Worm (Caenorhabditis elegans): ENCODE measurements around the gene F07C3.3.

DNA sequence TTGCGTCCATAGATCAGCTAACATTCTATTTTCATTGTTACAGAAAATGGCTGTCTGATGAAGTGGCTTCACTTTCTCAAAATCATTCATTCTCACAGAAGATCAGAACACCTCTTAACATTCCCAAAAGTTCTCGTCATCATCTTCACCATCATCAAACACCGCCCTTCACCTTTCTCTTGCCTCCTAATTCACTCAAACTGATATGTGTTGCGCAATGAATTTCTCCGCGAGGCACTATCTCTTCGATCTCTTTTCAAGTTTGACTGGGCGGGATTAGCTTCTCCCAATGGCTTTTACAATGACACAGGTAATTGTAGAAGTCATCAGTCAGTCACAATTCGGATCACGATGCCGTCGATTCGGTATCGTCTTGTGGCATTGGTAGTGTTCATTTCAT is 10.6 kb downstream of the F07C3.3 start, which contains the start of gene grd-6:
- no peak for TF ChIP-seq ztf-28 (GFP tag; IDR thresholded peaks at IDR 0.05)
- no peak for TF ChIP-seq unc-62 (GFP tag; optimal IDR thresholded peaks at IDR 0.05)
